Worm (Caenorhabditis elegans): ENCODE results near the gene sra-32.

DNA sequence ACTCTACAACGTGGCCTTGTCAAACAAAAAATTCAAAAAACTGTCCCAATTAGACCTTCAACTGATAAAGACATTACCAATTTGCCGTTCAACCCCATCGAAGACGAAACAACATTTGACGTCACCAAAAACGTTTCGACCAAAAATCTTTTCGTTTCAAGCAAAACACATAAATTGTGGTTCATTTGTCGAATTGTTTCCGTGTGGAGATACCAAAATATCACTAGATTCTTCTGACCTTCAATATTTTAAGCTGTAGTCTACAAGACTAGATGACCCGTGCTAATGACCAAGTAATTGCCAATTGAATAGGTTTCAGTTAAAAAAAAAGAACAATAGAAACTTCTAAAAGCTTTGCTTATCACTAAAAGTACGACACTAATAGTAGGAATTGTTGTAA, 16.6 kb upstream of the sra-32 start:
- TF ChIP-seq ceh-28 (tag; optimal IDR thresholded peaks at IDR 0.05) (no peak), tbx-2 (tag; optimal IDR thresholded peaks at IDR 0.05) (no peak), nhr-11 (tag; optimal IDR thresholded peaks at IDR 0.05) (no peak), pha-4 (tag; optimal IDR thresholded peaks at IDR 0.05) (no peak), fkh-10 (GFP tag; optimal IDR thresholded peaks at IDR 0.05) (no peak), pqm-1 (tag; optimal IDR thresholded peaks at IDR 0.05) (no peak), elt-1 (tag; optimal IDR thresholded peaks at IDR 0.05) (no peak), nhr-77 (tag; optimal IDR thresholded peaks at IDR 0.05) (no peak), nhr-25 (tag; optimal IDR thresholded peaks at IDR 0.05) (peak; percentile 28), sea-2 (GFP tag; optimal IDR thresholded peaks at IDR 0.05) (no peak), ztf-4 (tag; optimal IDR thresholded peaks at IDR 0.05) (no peak), skn-1 (tag; optimal IDR thresholded peaks at IDR 0.05) (no peak)
